Worm (Caenorhabditis elegans) whole organism, L2 larva: Measurements from ENCODE around the gene Y45G5AM.6.

Source experiments
- F13H6.1 ChIP-seq: sonication (generic microtip); optimal IDR thresholded peaks from 2 replicates; lab custom pipeline; 2016; ENCODE audit warnings: missing genetic modification characterization, missing compliant biosample characterization
- R02D3.7 ChIP-seq: fragments of 150-350 bp; optimal IDR thresholded peaks from 2 replicates; lab custom pipeline; 2014; ENCODE audit warnings: missing biosample characterization, missing genetic modification characterization
- ama-1 ChIP-seq: fragments of 150-350 bp; optimal IDR thresholded peaks from 2 replicates; lab custom pipeline; 2018; ENCODE audit warnings: inconsistent platforms
- egl-27 ChIP-seq: sonication (generic microtip); optimal IDR thresholded peaks from 3 replicates; lab custom pipeline; 2017; ENCODE audit warnings: missing biosample characterization, missing genetic modification reagents, missing genetic modification characterization
- fos-1 ChIP-seq: fragments of 150-350 bp; optimal IDR thresholded peaks from 2 replicates; lab custom pipeline; 2014; ENCODE audit warnings: missing biosample characterization, missing genetic modification characterization
- lin-13 ChIP-seq: fragments of 150-350 bp; optimal IDR thresholded peaks from 2 replicates; lab custom pipeline; 2014; ENCODE audit warnings: missing biosample characterization, missing genetic modification reagents, missing genetic modification characterization
- lin-39 ChIP-seq: fragments of 150-350 bp; optimal IDR thresholded peaks from 2 replicates; lab custom pipeline; 2014; ENCODE audit warnings: missing biosample characterization, missing genetic modification reagents, missing genetic modification characterization
- lsy-2 ChIP-seq, 2 experiments: fragments of 150-350 bp in 1 of 2; sonication (generic microtip) in 1 of 2; optimal IDR thresholded peaks; 2 replicates each; lab custom pipeline; 2014 to 2017; ENCODE audit warnings: missing biosample characterization in 2 of 2, missing genetic modification characterization in 2 of 2
- mdl-1 ChIP-seq, 2 experiments: fragments of 150-350 bp in 1 of 2; sonication (generic microtip) in 1 of 2; optimal IDR thresholded peaks; 2 replicates each; lab custom pipeline; 2017; ENCODE audit warnings: missing biosample characterization in 2 of 2, missing genetic modification characterization in 2 of 2
- unc-55 ChIP-seq: fragments of 150-350 bp; sonication (generic microtip); optimal IDR thresholded peaks from 3 replicates; lab custom pipeline; 2014; ENCODE audit warnings: missing biosample characterization, missing genetic modification reagents, missing genetic modification characterization
- ztf-11 ChIP-seq: sonication (generic microtip); optimal IDR thresholded peaks from 2 replicates; lab custom pipeline; 2017; ENCODE audit warnings: missing biosample characterization, missing genetic modification characterization

DNA sequence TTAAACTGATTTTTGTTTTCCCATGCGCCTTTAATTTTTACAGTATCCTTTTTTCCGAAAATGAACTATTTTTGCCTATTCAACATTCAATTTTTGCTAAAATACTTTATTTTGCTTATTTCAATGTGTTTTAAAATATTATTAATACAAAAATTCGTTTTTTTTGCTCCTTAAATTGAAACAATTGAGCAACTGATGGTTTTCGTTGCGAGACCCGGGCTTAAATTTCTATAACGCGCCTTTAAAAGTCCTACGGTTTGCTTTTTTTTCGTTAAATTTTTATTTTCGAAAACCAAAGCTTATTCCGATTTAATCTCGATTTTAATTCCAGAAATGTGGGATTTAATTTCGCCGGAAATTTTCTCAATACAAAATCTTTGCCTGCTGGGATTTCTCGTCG is 43.2 kb upstream of the Y45G5AM.6 start, which contains the start of gene algn-5:
- no peak for TF ChIP-seq mdl-1 (tag; optimal IDR thresholded peaks at IDR 0.05; lab: Kevin White, UChicago)
- no peak for TF ChIP-seq fos-1 (tag; lab: Kevin White, UChicago)
- no peak for TF ChIP-seq lin-13
- TF ChIP-seq unc-55 (GFP tag; lab: Kevin White, UChicago), result no peak
- no peak for TF ChIP-seq lsy-2 (tag; optimal IDR thresholded peaks at IDR 0.05; lab: Kevin White, UChicago)
- no peak for TF ChIP-seq lin-39 (tag; lab: Kevin White, UChicago)
- no peak for TF ChIP-seq ztf-11 (tag; lab: Kevin White, UChicago)
- no peak for TF ChIP-seq egl-27 (tag; lab: Kevin White, UChicago)
- no peak for TF ChIP-seq R02D3.7 (tag; lab: Kevin White, UChicago)
- TF ChIP-seq F13H6.1 (tag; lab: Kevin White, UChicago), result no peak
- TF ChIP-seq ama-1 (lab: Kevin White, UChicago), result no peak
